Fruit fly (Drosophila melanogaster) whole organism, embryonic: ENCODE results near the gene ova.

Experiments
- ATbp ChIP-seq: fragments of 200-800 bp; sonication (Bioruptor generic); optimal IDR thresholded peaks from 2 replicates; lab custom pipeline; 2017; ENCODE audit warnings: missing biosample characterization, mild to moderate bottlenecking, missing genetic modification characterization, missing genetic modification reagents
- Atf6 ChIP-seq: fragments of 200-800 bp; sonication (Bioruptor generic); IDR thresholded peaks from 2 replicates; pipeline ENCODE4 v1.3.6; 2022; ENCODE audit warnings: missing biosample characterization, missing genetic modification characterization
- BEAF-32 ChIP-seq: fragments of 200-800 bp; sonication (Bioruptor generic); optimal IDR thresholded peaks from 3 replicates; lab custom pipeline; 2017; ENCODE audit warnings: missing biosample characterization, missing genetic modification characterization, mild to moderate bottlenecking, moderate library complexity, missing genetic modification reagents
- CG1024 ChIP-seq: fragments of 200-800 bp; sonication (Bioruptor generic); IDR thresholded peaks from 2 replicates; pipeline ENCODE4 v1.3.6; 2022; ENCODE audit warnings: missing biosample characterization, missing genetic modification characterization
- CG13123 ChIP-seq: fragments of 200-800 bp; sonication (Bioruptor generic); optimal IDR thresholded peaks from 2 replicates; lab custom pipeline; 2016; ENCODE audit warnings: missing biosample characterization, missing genetic modification characterization
- CG13287 ChIP-seq: fragments of 200-800 bp; sonication (Bioruptor generic); IDR thresholded peaks from 2 replicates; pipeline ENCODE4 v1.3.6; 2022; ENCODE audit warnings: missing biosample characterization, missing genetic modification characterization; ENCODE audit not compliant: partially characterized antibody
- CG14710 ChIP-seq: fragments of 200-800 bp; sonication (Bioruptor generic); optimal IDR thresholded peaks from 3 replicates; lab custom pipeline; 2019; ENCODE audit warnings: missing biosample characterization, mild to moderate bottlenecking, missing genetic modification characterization, moderate library complexity
- CG1529 ChIP-seq: fragments of 200-800 bp; sonication (Bioruptor generic); optimal IDR thresholded peaks from 3 replicates; lab custom pipeline; 2018; ENCODE audit warnings: missing biosample characterization, missing genetic modification characterization
- CG15514 ChIP-seq: fragments of 200-800 bp; sonication (Bioruptor generic); optimal IDR thresholded peaks from 3 replicates; lab custom pipeline; 2017; ENCODE audit warnings: missing biosample characterization, missing genetic modification characterization, mild to moderate bottlenecking, moderate library complexity, missing genetic modification reagents
- CG1647 ChIP-seq: fragments of 200-800 bp; sonication (Bioruptor generic); optimal IDR thresholded peaks from 3 replicates; lab custom pipeline; 2016; ENCODE audit warnings: missing biosample characterization, missing genetic modification characterization
- CG18476 ChIP-seq: fragments of 200-800 bp; sonication (Bioruptor generic); optimal IDR thresholded peaks from 2 replicates; lab custom pipeline; 2016; ENCODE audit warnings: missing biosample characterization, mild to moderate bottlenecking, missing genetic modification characterization
- CG32772 ChIP-seq: fragments of 200-800 bp; sonication (Bioruptor generic); IDR thresholded peaks from 2 replicates; pipeline ENCODE4 v1.3.6; 2022; ENCODE audit warnings: missing biosample characterization, missing genetic modification characterization
- CG4617 ChIP-seq: fragments of 200-800 bp; sonication (Bioruptor generic); optimal IDR thresholded peaks from 3 replicates; lab custom pipeline; 2016; ENCODE audit warnings: missing biosample characterization, missing genetic modification characterization, borderline replicate concordance
- CG6683 ChIP-seq: fragments of 200-800 bp; sonication (Bioruptor generic); optimal IDR thresholded peaks from 2 replicates; lab custom pipeline; 2017; ENCODE audit warnings: missing biosample characterization, mild to moderate bottlenecking, missing genetic modification characterization, missing genetic modification reagents
- Camta ChIP-seq: fragments of 200-800 bp; sonication (Bioruptor generic); optimal IDR thresholded peaks from 2 replicates; lab custom pipeline; 2016; ENCODE audit warnings: missing biosample characterization, missing genetic modification characterization
- D ChIP-seq, 2 experiments: fragments of 200-800 bp in 1 of 2; fragments of >200 bp in 1 of 2; sonication (Bioruptor generic) in 1 of 2; optimal IDR thresholded peaks; 2 replicates in 1 of 2; 3 replicates in 1 of 2; lab custom pipeline; 2017; ENCODE audit warnings: mild to moderate bottlenecking in 1 of 2, missing biosample characterization in 1 of 2, missing genetic modification characterization in 1 of 2, missing genetic modification reagents in 1 of 2
- Doc2 ChIP-seq: fragments of 200-800 bp; sonication (Bioruptor generic); IDR thresholded peaks from 2 replicates; pipeline ENCODE4 v1.3.6; 2022; ENCODE audit warnings: missing biosample characterization, missing genetic modification characterization
- HHEX ChIP-seq: fragments of 200-800 bp; sonication (Bioruptor generic); optimal IDR thresholded peaks from 3 replicates; lab custom pipeline; 2017; ENCODE audit warnings: missing biosample characterization, mild to moderate bottlenecking, missing genetic modification characterization, missing genetic modification reagents
- HLH3B ChIP-seq: fragments of 200-800 bp; sonication (Bioruptor generic); IDR thresholded peaks from 2 replicates; pipeline ENCODE4 v1.3.6; 2022; ENCODE audit warnings: missing biosample characterization, missing genetic modification characterization
- Nf-YA ChIP-seq: fragments of 200-800 bp; sonication (Bioruptor generic); IDR thresholded peaks from 2 replicates; pipeline ENCODE4 v1.3.6; 2022; ENCODE audit warnings: missing biosample characterization, missing genetic modification characterization
- Nf-YC ChIP-seq: fragments of 200-800 bp; optimal IDR thresholded peaks from 3 replicates; lab custom pipeline; 2019; ENCODE audit warnings: missing biosample characterization, mild to moderate bottlenecking, missing genetic modification characterization, moderate library complexity
- Oaz ChIP-seq: fragments of 200-800 bp; sonication (Bioruptor generic); IDR thresholded peaks from 2 replicates; pipeline ENCODE4 v1.3.6; 2022; ENCODE audit warnings: missing biosample characterization, missing genetic modification characterization
- Pdp1 ChIP-seq, 2 experiments: fragments of 200-800 bp; sonication (Bioruptor generic); optimal IDR thresholded peaks; 3 replicates each; lab custom pipeline; 2016; ENCODE audit warnings: missing biosample characterization in 2 of 2, missing genetic modification characterization in 2 of 2, mild to moderate bottlenecking in 1 of 2, moderate library complexity in 1 of 2
- Poxn ChIP-seq: fragments of 200-800 bp; sonication (Bioruptor generic); IDR thresholded peaks from 2 replicates; pipeline ENCODE4 v1.3.6; 2022; ENCODE audit warnings: missing biosample characterization, missing genetic modification characterization
- Sin3A ChIP-seq: fragments of >200 bp; optimal IDR thresholded peaks from 2 replicates; lab custom pipeline; 2018
- ap ChIP-seq: fragments of 200-800 bp; sonication (Bioruptor generic); IDR thresholded peaks from 2 replicates; pipeline ENCODE4 v1.3.6; 2022; ENCODE audit warnings: missing biosample characterization, missing genetic modification characterization
- ase ChIP-seq: fragments of 200-800 bp; sonication (Bioruptor generic); IDR thresholded peaks from 3 replicates; pipeline ENCODE4 v1.3.6; 2022; ENCODE audit warnings: missing biosample characterization, missing genetic modification characterization
- br ChIP-seq: fragments of >200 bp; optimal IDR thresholded peaks from 2 replicates; lab custom pipeline; 2017
- cwo ChIP-seq: fragments of 200-800 bp; sonication (Bioruptor generic); optimal IDR thresholded peaks from 3 replicates; lab custom pipeline; 2017; ENCODE audit warnings: missing biosample characterization, missing genetic modification characterization, mild to moderate bottlenecking, moderate library complexity, missing genetic modification reagents
- disco-r ChIP-seq: fragments of 200-800 bp; sonication (Bioruptor generic); optimal IDR thresholded peaks from 2 replicates; lab custom pipeline; 2016; ENCODE audit warnings: missing biosample characterization, missing genetic modification characterization
- dmrt11E ChIP-seq: fragments of 200-800 bp; sonication (Bioruptor generic); optimal IDR thresholded peaks from 3 replicates; lab custom pipeline; 2018; ENCODE audit warnings: missing biosample characterization, mild to moderate bottlenecking, missing genetic modification characterization, moderate library complexity
- fru ChIP-seq: fragments of >200 bp; optimal IDR thresholded peaks from 2 replicates; lab custom pipeline; 2017
- gcm ChIP-seq: fragments of 200-800 bp; sonication (Bioruptor generic); optimal IDR thresholded peaks from 2 replicates; lab custom pipeline; 2019; ENCODE audit warnings: missing biosample characterization, mild to moderate bottlenecking, missing genetic modification characterization, moderate library complexity
- grn ChIP-seq: fragments of 200-800 bp; sonication (Bioruptor generic); optimal IDR thresholded peaks from 3 replicates; lab custom pipeline; 2017; ENCODE audit warnings: missing biosample characterization, missing genetic modification characterization
- h ChIP-seq: fragments of >200 bp; optimal IDR thresholded peaks from 2 replicates; lab custom pipeline; 2017
- hbn ChIP-seq: fragments of 200-800 bp; sonication (Bioruptor generic); IDR thresholded peaks from 2 replicates; pipeline ENCODE4 v1.3.6; 2022; ENCODE audit warnings: missing biosample characterization, missing genetic modification characterization; ENCODE audit not compliant: partially characterized antibody
- her ChIP-seq: fragments of 200-800 bp; sonication (Bioruptor generic); optimal IDR thresholded peaks from 2 replicates; lab custom pipeline; 2016; ENCODE audit warnings: missing biosample characterization, missing genetic modification characterization
- jumu ChIP-seq: fragments of 200-800 bp; sonication (Bioruptor generic); optimal IDR thresholded peaks from 3 replicates; lab custom pipeline; 2016; ENCODE audit warnings: missing biosample characterization, missing genetic modification characterization
- lilli ChIP-seq: fragments of 200-800 bp; sonication (Bioruptor generic); optimal IDR thresholded peaks from 3 replicates; lab custom pipeline; 2016; ENCODE audit warnings: missing biosample characterization, missing genetic modification characterization
- nerfin-2 ChIP-seq: fragments of 200-800 bp; sonication (Bioruptor generic); IDR thresholded peaks from 2 replicates; pipeline ENCODE4 v1.3.6; 2022; ENCODE audit warnings: missing biosample characterization, missing genetic modification characterization; ENCODE audit not compliant: partially characterized antibody
- otp ChIP-seq: fragments of 200-800 bp; sonication (Bioruptor generic); IDR thresholded peaks from 3 replicates; pipeline ENCODE4, ENCODE4 v1.3.6; 2022; ENCODE audit warnings: missing biosample characterization, missing genetic modification characterization
- prd ChIP-seq, 3 experiments: fragments of >200 bp in 2 of 3; fragments of 200-800 bp in 1 of 3; sonication (Bioruptor generic) in 1 of 3; optimal IDR thresholded peaks in 2 of 3; IDR thresholded peaks in 1 of 3; 2 replicates in 2 of 3; 3 replicates in 1 of 3; pipeline versions ENCODE4 v1.3.6 to Lab custom; 2017 to 2022; ENCODE audit warnings: missing biosample characterization in 1 of 3, missing genetic modification characterization in 1 of 3
- run ChIP-seq: fragments of 200-800 bp; sonication (Bioruptor generic); optimal IDR thresholded peaks from 3 replicates; lab custom pipeline; 2018; ENCODE audit warnings: missing biosample characterization, mild to moderate bottlenecking, missing genetic modification characterization
- sc ChIP-seq, 3 experiments: fragments of >200 bp in 2 of 3; fragments of 200-800 bp in 1 of 3; sonication (Bioruptor generic) in 1 of 3; optimal IDR thresholded peaks; 2 replicates in 2 of 3; 3 replicates in 1 of 3; lab custom pipeline; 2017; ENCODE audit warnings: mild to moderate bottlenecking in 1 of 3, missing biosample characterization in 1 of 3, missing genetic modification characterization in 1 of 3, missing genetic modification reagents in 1 of 3
- seq ChIP-seq: fragments of 200-800 bp; sonication (Bioruptor generic); IDR thresholded peaks from 2 replicates; pipeline ENCODE4 v1.3.6; 2022; ENCODE audit warnings: missing biosample characterization, missing genetic modification characterization
- sima ChIP-seq: fragments of 200-800 bp; sonication (Bioruptor generic); optimal IDR thresholded peaks from 2 replicates; lab custom pipeline; 2016; ENCODE audit warnings: missing biosample characterization, missing genetic modification characterization
- slp2 ChIP-seq: fragments of 200-800 bp; sonication (Bioruptor generic); optimal IDR thresholded peaks from 2 replicates; lab custom pipeline; 2016; ENCODE audit warnings: missing biosample characterization, missing genetic modification characterization
- sqz ChIP-seq: fragments of 200-800 bp; sonication (Bioruptor generic); optimal IDR thresholded peaks from 3 replicates; lab custom pipeline; 2018; ENCODE audit warnings: missing biosample characterization, mild to moderate bottlenecking, missing genetic modification characterization
- stwl ChIP-seq: fragments of 200-800 bp; sonication (Bioruptor generic); optimal IDR thresholded peaks from 3 replicates; lab custom pipeline; 2018; ENCODE audit warnings: missing biosample characterization, mild to moderate bottlenecking, missing genetic modification characterization, moderate library complexity
- tio ChIP-seq: fragments of 200-800 bp; sonication (Bioruptor generic); optimal IDR thresholded peaks from 2 replicates; lab custom pipeline; 2017; ENCODE audit warnings: missing biosample characterization, missing genetic modification characterization, inconsistent platforms

ova gene

DNA sequence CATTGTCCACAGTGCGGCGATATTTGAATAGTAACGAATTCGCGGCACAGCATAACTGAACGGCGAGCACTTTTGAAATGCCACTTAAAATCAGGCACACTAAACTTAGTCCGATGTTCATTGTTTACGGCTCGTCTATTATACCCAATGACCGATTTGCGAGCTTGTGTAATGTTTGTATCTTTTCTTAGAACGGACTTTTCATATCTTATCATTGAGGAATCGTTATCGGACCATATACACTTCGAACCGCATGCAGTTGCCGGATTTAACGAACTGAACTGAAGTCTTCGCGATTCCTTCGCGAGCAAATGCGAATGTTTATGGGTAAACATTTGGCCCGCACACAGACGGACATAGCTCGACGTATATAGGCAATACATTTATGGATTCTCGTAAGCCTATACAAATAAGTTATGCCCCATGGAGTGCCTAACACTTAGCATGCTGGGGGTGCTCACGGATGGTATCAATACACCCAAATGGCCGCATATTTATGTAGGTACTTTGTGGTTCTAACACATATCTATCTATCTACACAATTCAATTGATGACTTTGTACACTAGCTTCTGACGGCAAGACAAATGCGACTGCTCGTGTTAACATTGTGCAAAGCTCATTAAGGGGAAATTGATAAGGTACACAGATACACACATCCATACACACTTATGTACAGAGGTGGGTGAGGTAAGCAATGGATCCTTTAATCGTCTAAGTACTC, 6.4 kb upstream of the ova start, which contains the start of gene mthl15 (continued):
- TF ChIP-seq sima (GFP tag; lab: Kevin White, UChicago), result no peak
- no peak for TF ChIP-seq Doc2
- TF ChIP-seq sqz, result no peak
- TF ChIP-seq jumu (GFP tag; lab: Kevin White, UChicago), result no peak
- TF ChIP-seq nerfin-2, result no peak
- TF ChIP-seq CG4617 (GFP tag; lab: Kevin White, UChicago), result no peak
- TF ChIP-seq CG6683 (GFP tag; lab: Kevin White, UChicago), result no peak
- no peak for TF ChIP-seq stwl (tag; lab: Kevin White, UChicago)
- TF ChIP-seq dmrt11E (tag; lab: Kevin White, UChicago), result peak; percentile 34
- peak in 1 of 2 experiments; percentile 75 for TF ChIP-seq Pdp1 (GFP tag; optimal IDR thresholded peaks at IDR 0.05; lab: Kevin White, UChicago)
- no peak for TF ChIP-seq prd (optimal IDR thresholded peaks at IDR 0.05; lab: Kevin White, UChicago)
- no peak for TF ChIP-seq prd (GFP tag; IDR thresholded peaks at IDR 0.05; lab: Robert Waterston, UW)
- no peak for TF ChIP-seq CG14710 (tag; lab: Kevin White, UChicago)
- no peak for TF ChIP-seq tio
- peak; percentile 28 for TF ChIP-seq grn
- no peak for TF ChIP-seq h
- no peak for TF ChIP-seq run (tag; lab: Kevin White, UChicago)
- peak; percentile 41; the same call in 1 of the 2 replicates for TF ChIP-seq Atf6 (GFP tag; lab: Robert Waterston, UW)
- no peak for TF ChIP-seq seq
- no peak for TF ChIP-seq Oaz (GFP tag; lab: Robert Waterston, UW)
- TF ChIP-seq hbn (GFP tag; lab: Robert Waterston, UW), result no peak
- no peak for TF ChIP-seq Nf-YC
- no peak for TF ChIP-seq CG32772 (GFP tag; lab: Robert Waterston, UW)
- TF ChIP-seq CG13123 (GFP tag; lab: Kevin White, UChicago), result no peak
- TF ChIP-seq her, result no peak
- TF ChIP-seq ase (GFP tag; lab: Robert Waterston, UW), result no peak
- TF ChIP-seq cwo (GFP tag; lab: Kevin White, UChicago), result no peak
- TF ChIP-seq fru, result no peak
- no peak for TF ChIP-seq Poxn
- TF ChIP-seq Sin3A (lab: Kevin White, UChicago), result no peak
- no peak for TF ChIP-seq HLH3B
- TF ChIP-seq disco-r, result no peak
- TF ChIP-seq Nf-YA (GFP tag; lab: Robert Waterston, UW), result no peak
- TF ChIP-seq CG15514, result no peak
- TF ChIP-seq ap, result no peak
- no peak for TF ChIP-seq CG1024 (GFP tag; lab: Robert Waterston, UW)
- peak; percentile 21 for TF ChIP-seq gcm
- no peak for TF ChIP-seq br (lab: Kevin White, UChicago)
- TF ChIP-seq CG1647 (GFP tag; lab: Kevin White, UChicago), result no peak
- no peak for TF ChIP-seq otp (GFP tag; lab: Robert Waterston, UW)
- TF ChIP-seq Camta (GFP tag; lab: Kevin White, UChicago), result no peak
- TF ChIP-seq slp2, result no peak
- TF ChIP-seq HHEX (GFP tag; lab: Kevin White, UChicago), result no peak
- TF ChIP-seq CG18476, result no peak
- no peak for TF ChIP-seq ATbp
- TF ChIP-seq sc (optimal IDR thresholded peaks at IDR 0.05; lab: Kevin White, UChicago), result no peak
- no peak for TF ChIP-seq sc (GFP tag; optimal IDR thresholded peaks at IDR 0.05; lab: Kevin White, UChicago)
- TF ChIP-seq D (optimal IDR thresholded peaks at IDR 0.05; lab: Kevin White, UChicago), result no peak
- TF ChIP-seq D (GFP tag; optimal IDR thresholded peaks at IDR 0.05; lab: Kevin White, UChicago), result no peak
- no peak for TF ChIP-seq CG13287 (GFP tag; lab: Robert Waterston, UW)
- no peak for TF ChIP-seq BEAF-32 (GFP tag; lab: Kevin White, UChicago)
- TF ChIP-seq lilli, result no peak
- no peak for TF ChIP-seq CG1529 (GFP tag; lab: Kevin White, UChicago)
